Worm (Caenorhabditis elegans): ENCODE results near the gene C09B8.4.

- no peak for TF ChIP-seq lsy-2 (tag; optimal IDR thresholded peaks at IDR 0.05)
- TF ChIP-seq blmp-1 (tag; optimal IDR thresholded peaks at IDR 0.05), result no peak
- no peak for TF ChIP-seq M03D4.4 (tag; optimal IDR thresholded peaks at IDR 0.05)
- no peak for TF ChIP-seq unc-39 (tag; optimal IDR thresholded peaks at IDR 0.05)
These were observed 46.9 kb upstream of the C09B8.4 start for ce11 chrX:6066618-6067017.

Data from whole organism, mixed stage, embryonic.